Worm (Caenorhabditis elegans) whole organism, midembryonic: Measurements from ENCODE around the gene C40A11.2.

Source experiments
- flt-1 ChIP-seq: fragments of 200-800 bp; sonication (Bioruptor generic); IDR thresholded peaks from 2 replicates; pipeline ENCODE4 v1.3.6; 2022; ENCODE audit warnings: missing genetic modification characterization, missing compliant biosample characterization
- klf-2 ChIP-seq: fragments of 200-800 bp; sonication (Bioruptor generic); conservative IDR thresholded peaks from 2 replicates; pipeline ENCODE4 v1.3.6; 2022; ENCODE audit warnings: missing genetic modification reagents, missing genetic modification characterization, missing compliant biosample characterization
- ref-1 ChIP-seq: fragments of 200-800 bp; sonication (Bioruptor generic); conservative IDR thresholded peaks from 2 replicates; pipeline ENCODE4 v1.3.6; 2022; ENCODE audit warnings: missing genetic modification reagents, missing genetic modification characterization, missing compliant biosample characterization
- tab-1 ChIP-seq: fragments of 200-800 bp; sonication (Bioruptor generic); IDR thresholded peaks from 2 replicates; pipeline ENCODE4 v1.3.6; 2022; ENCODE audit warnings: missing genetic modification characterization, missing compliant biosample characterization
- ztf-23 ChIP-seq: fragments of 200-800 bp; sonication (Bioruptor generic); IDR thresholded peaks from 2 replicates; pipeline ENCODE4 v1.3.6; 2022; ENCODE audit warnings: missing genetic modification reagents, missing genetic modification characterization, missing compliant biosample characterization

ce11 chrII:2146900-2147375, at the start of gene C40A11.2:
- TF ChIP-seq klf-2: no peak
- TF ChIP-seq tab-1 (GFP tag; lab: Robert Waterston, UW): no peak
- TF ChIP-seq ref-1 (GFP tag; lab: Robert Waterston, UW): no peak
- TF ChIP-seq ztf-23: no peak
- TF ChIP-seq flt-1 (GFP tag; lab: Robert Waterston, UW): no peak
